Fruit fly (Drosophila melanogaster) whole organism, embryonic: ENCODE data around the gene HIP-R.

Source experiments
- B-H1 ChIP-seq: fragments of 200-800 bp; sonication (Bioruptor generic); IDR thresholded peaks from 3 replicates; pipeline ENCODE4 v1.3.6; 2022; ENCODE audit warnings: missing biosample characterization, missing genetic modification characterization
- Bgb ChIP-seq: fragments of 200-800 bp; sonication (Bioruptor generic); IDR thresholded peaks from 2 replicates; pipeline ENCODE4 v1.3.6; 2022; ENCODE audit warnings: missing biosample characterization, missing genetic modification characterization; ENCODE audit not compliant: partially characterized antibody
- Blimp-1 ChIP-seq: fragments of 200-800 bp; sonication (Bioruptor generic); optimal IDR thresholded peaks from 3 replicates; lab custom pipeline; 2018; ENCODE audit warnings: missing biosample characterization, missing genetic modification characterization, mild to moderate bottlenecking, moderate library complexity, missing genetic modification reagents
- BtbVII ChIP-seq: fragments of 200-800 bp; sonication (Bioruptor generic); optimal IDR thresholded peaks from 3 replicates; lab custom pipeline; 2017; ENCODE audit warnings: missing biosample characterization, mild to moderate bottlenecking, missing genetic modification characterization
- C15 ChIP-seq: fragments of 200-800 bp; sonication (Bioruptor generic); IDR thresholded peaks from 3 replicates; pipeline ENCODE4 v1.3.6; 2022; ENCODE audit warnings: missing biosample characterization, missing genetic modification characterization
- CG10267 ChIP-seq: fragments of 200-800 bp; sonication (Bioruptor generic); optimal IDR thresholded peaks from 2 replicates; lab custom pipeline; 2018; ENCODE audit warnings: missing biosample characterization, mild to moderate bottlenecking, missing genetic modification characterization, moderate library complexity
- CG10321 ChIP-seq: fragments of 200-800 bp; sonication (Bioruptor generic); IDR thresholded peaks from 2 replicates; pipeline ENCODE4 v1.3.6; 2022; ENCODE audit warnings: missing biosample characterization, missing genetic modification characterization
- CG11398 ChIP-seq: fragments of 200-800 bp; sonication (Bioruptor generic); optimal IDR thresholded peaks from 2 replicates; lab custom pipeline; 2016; ENCODE audit warnings: missing biosample characterization, missing genetic modification characterization
- CG11695 ChIP-seq: fragments of 200-800 bp; sonication (Bioruptor generic); IDR thresholded peaks from 3 replicates; pipeline ENCODE4 v1.3.6; 2022; ENCODE audit warnings: missing biosample characterization, missing genetic modification characterization
- CG12391 ChIP-seq: fragments of 200-800 bp; sonication (Bioruptor generic); optimal IDR thresholded peaks from 3 replicates; lab custom pipeline; 2018; ENCODE audit warnings: missing biosample characterization, mild to moderate bottlenecking, missing genetic modification characterization, moderate library complexity
- CG13287 ChIP-seq: fragments of 200-800 bp; sonication (Bioruptor generic); IDR thresholded peaks from 2 replicates; pipeline ENCODE4 v1.3.6; 2022; ENCODE audit warnings: missing biosample characterization, missing genetic modification characterization; ENCODE audit not compliant: partially characterized antibody
- CG13296 ChIP-seq: fragments of 200-800 bp; sonication (Bioruptor generic); optimal IDR thresholded peaks from 3 replicates; lab custom pipeline; 2018; ENCODE audit warnings: missing biosample characterization, mild to moderate bottlenecking, missing genetic modification characterization
- CG15479 ChIP-seq: fragments of 200-800 bp; sonication (Bioruptor generic); optimal IDR thresholded peaks from 3 replicates; lab custom pipeline; 2019; ENCODE audit warnings: missing biosample characterization, mild to moderate bottlenecking, missing genetic modification characterization, moderate library complexity
- CG16815 ChIP-seq: fragments of 200-800 bp; sonication (Bioruptor generic); optimal IDR thresholded peaks from 3 replicates; lab custom pipeline; 2017; ENCODE audit warnings: missing biosample characterization, mild to moderate bottlenecking, missing genetic modification characterization
- CG17568 ChIP-seq: fragments of 200-800 bp; sonication (Bioruptor generic); optimal IDR thresholded peaks from 2 replicates; lab custom pipeline; 2018; ENCODE audit warnings: missing biosample characterization, mild to moderate bottlenecking, missing genetic modification characterization, moderate library complexity
- CG18764 ChIP-seq: fragments of 200-800 bp; sonication (Bioruptor generic); optimal IDR thresholded peaks from 3 replicates; lab custom pipeline; 2016; ENCODE audit warnings: missing biosample characterization, missing genetic modification characterization
- CG2116 ChIP-seq: fragments of 200-800 bp; sonication (Bioruptor generic); optimal IDR thresholded peaks from 3 replicates; lab custom pipeline; 2018; ENCODE audit warnings: missing biosample characterization, mild to moderate bottlenecking, missing genetic modification characterization
- CG2875 ChIP-seq: fragments of 200-800 bp; sonication (Bioruptor generic); optimal IDR thresholded peaks from 2 replicates; lab custom pipeline; 2017; ENCODE audit warnings: missing biosample characterization, mild to moderate bottlenecking, missing genetic modification characterization, missing genetic modification reagents
- CG31441 ChIP-seq: fragments of 200-800 bp; sonication (Bioruptor generic); IDR thresholded peaks from 2 replicates; pipeline ENCODE4 v1.3.6; 2022; ENCODE audit warnings: missing biosample characterization, missing genetic modification characterization
- CG3281 ChIP-seq: fragments of 200-800 bp; sonication (Bioruptor generic); optimal IDR thresholded peaks from 3 replicates; lab custom pipeline; 2017; ENCODE audit warnings: missing biosample characterization, mild to moderate bottlenecking, missing genetic modification characterization
- CG33213 ChIP-seq: fragments of 200-800 bp; sonication (Bioruptor generic); optimal IDR thresholded peaks from 3 replicates; lab custom pipeline; 2016; ENCODE audit warnings: missing biosample characterization, missing genetic modification characterization
- CG3726 ChIP-seq: fragments of 200-800 bp; sonication (Bioruptor generic); IDR thresholded peaks from 3 replicates; pipeline ENCODE4, ENCODE4 v1.3.6; 2022; ENCODE audit warnings: missing biosample characterization, missing genetic modification characterization
- CG42726 ChIP-seq: fragments of 200-800 bp; sonication (Bioruptor generic); IDR thresholded peaks from 2 replicates; pipeline ENCODE4 v1.3.6; 2022; ENCODE audit warnings: missing biosample characterization, missing genetic modification characterization; ENCODE audit not compliant: partially characterized antibody
- CG5180 ChIP-seq: fragments of 200-800 bp; sonication (Bioruptor generic); optimal IDR thresholded peaks from 3 replicates; lab custom pipeline; 2017; ENCODE audit warnings: missing biosample characterization, missing genetic modification characterization, mild to moderate bottlenecking, moderate library complexity, missing genetic modification reagents
- CG6791 ChIP-seq: fragments of 200-800 bp; sonication (Bioruptor generic); IDR thresholded peaks from 3 replicates; pipeline ENCODE4 v1.3.6; 2022; ENCODE audit warnings: missing biosample characterization, missing genetic modification characterization; ENCODE audit not compliant: partially characterized antibody
- CG6854 ChIP-seq: fragments of 200-800 bp; sonication (Bioruptor generic); optimal IDR thresholded peaks from 3 replicates; lab custom pipeline; 2017; ENCODE audit warnings: missing biosample characterization, mild to moderate bottlenecking, missing genetic modification characterization
- CG8089 ChIP-seq: fragments of 200-800 bp; sonication (Bioruptor generic); optimal IDR thresholded peaks from 3 replicates; lab custom pipeline; 2016; ENCODE audit warnings: missing biosample characterization, missing genetic modification characterization
- CG9609 ChIP-seq: fragments of 200-800 bp; sonication (Bioruptor generic); optimal IDR thresholded peaks from 3 replicates; lab custom pipeline; 2016; ENCODE audit warnings: missing biosample characterization, missing genetic modification characterization
- HmgZ ChIP-seq: fragments of 200-800 bp; sonication (Bioruptor generic); optimal IDR thresholded peaks from 2 replicates; lab custom pipeline; 2018; ENCODE audit warnings: missing biosample characterization, mild to moderate bottlenecking, missing genetic modification characterization
- MESR4 ChIP-seq: fragments of 200-800 bp; sonication (Bioruptor generic); optimal IDR thresholded peaks from 2 replicates; lab custom pipeline; 2018; ENCODE audit warnings: missing biosample characterization, mild to moderate bottlenecking, missing genetic modification characterization, moderate library complexity
- Meics ChIP-seq: fragments of 200-800 bp; sonication (Bioruptor generic); optimal IDR thresholded peaks from 2 replicates; lab custom pipeline; 2017; ENCODE audit warnings: missing biosample characterization, mild to moderate bottlenecking, missing genetic modification characterization
- Mes4 ChIP-seq: fragments of 200-800 bp; sonication (Bioruptor generic); optimal IDR thresholded peaks from 2 replicates; lab custom pipeline; 2016; ENCODE audit warnings: missing biosample characterization, missing genetic modification characterization
- Myb ChIP-seq: fragments of 200-800 bp; sonication (Bioruptor generic); optimal IDR thresholded peaks from 2 replicates; lab custom pipeline; 2016; ENCODE audit warnings: missing biosample characterization, missing genetic modification characterization
- NC2β ChIP-seq: fragments of 200-800 bp; sonication (Bioruptor generic); optimal IDR thresholded peaks from 2 replicates; lab custom pipeline; 2016; ENCODE audit warnings: missing biosample characterization, missing genetic modification characterization
- NK7.1 ChIP-seq: fragments of 200-800 bp; sonication (Bioruptor generic); optimal IDR thresholded peaks from 3 replicates; lab custom pipeline; 2016; ENCODE audit warnings: missing biosample characterization, missing genetic modification characterization
- Neu2 ChIP-seq: fragments of 200-800 bp; sonication (Bioruptor generic); optimal IDR thresholded peaks from 3 replicates; lab custom pipeline; 2016; ENCODE audit warnings: missing biosample characterization, missing genetic modification characterization, borderline replicate concordance
- cg ChIP-seq: fragments of 200-800 bp; sonication (Bioruptor generic); optimal IDR thresholded peaks from 3 replicates; lab custom pipeline; 2019; ENCODE audit warnings: missing biosample characterization, mild to moderate bottlenecking, missing genetic modification characterization, moderate library complexity
- chn ChIP-seq: fragments of 200-800 bp; sonication (Bioruptor generic); optimal IDR thresholded peaks from 2 replicates; lab custom pipeline; 2016; ENCODE audit warnings: missing biosample characterization, missing genetic modification characterization
- ci ChIP-seq: fragments of 200-800 bp; sonication (Bioruptor generic); IDR thresholded peaks from 3 replicates; pipeline ENCODE4 v1.3.6; 2022; ENCODE audit warnings: missing biosample characterization, missing genetic modification characterization
- da ChIP-seq: fragments of 200-800 bp; sonication (Bioruptor generic); optimal IDR thresholded peaks from 2 replicates; lab custom pipeline; 2016; ENCODE audit warnings: missing biosample characterization, missing genetic modification characterization
- gcm2 ChIP-seq: fragments of 200-800 bp; sonication (Bioruptor generic); optimal IDR thresholded peaks from 2 replicates; lab custom pipeline; 2016; ENCODE audit warnings: missing biosample characterization, missing genetic modification characterization
- gsb-n ChIP-seq: fragments of 200-800 bp; sonication (Bioruptor generic); optimal IDR thresholded peaks from 3 replicates; lab custom pipeline; 2018; ENCODE audit warnings: missing biosample characterization, mild to moderate bottlenecking, missing genetic modification characterization
- mam ChIP-seq: fragments of 200-800 bp; sonication (Bioruptor generic); optimal IDR thresholded peaks from 3 replicates; lab custom pipeline; 2016; ENCODE audit warnings: missing biosample characterization, missing genetic modification characterization
- mld ChIP-seq: fragments of 200-800 bp; sonication (Bioruptor generic); IDR thresholded peaks from 3 replicates; pipeline ENCODE4 v1.3.6; 2022; ENCODE audit warnings: missing biosample characterization, missing genetic modification characterization; ENCODE audit not compliant: partially characterized antibody
- pan ChIP-seq, 4 experiments: fragments of >200 bp in 3 of 4; fragments of 200-800 bp in 1 of 4; sonication (Bioruptor generic) in 1 of 4; optimal IDR thresholded peaks in 3 of 4; IDR thresholded peaks in 1 of 4; 2 replicates each; pipeline versions ENCODE4 v1.3.6 to Lab custom; 2017 to 2022; ENCODE audit warnings: missing biosample characterization in 2 of 4, missing genetic modification characterization in 2 of 4, mixed read lengths in 1 of 4
- rib ChIP-seq: fragments of 200-800 bp; sonication (Bioruptor generic); IDR thresholded peaks from 2 replicates; pipeline ENCODE4 v1.3.6; 2022; ENCODE audit warnings: missing biosample characterization, missing genetic modification characterization
- so ChIP-seq: fragments of 200-800 bp; sonication (Bioruptor generic); IDR thresholded peaks from 3 replicates; pipeline ENCODE4 v1.3.6; 2022; ENCODE audit warnings: missing biosample characterization, missing genetic modification characterization
- tgo ChIP-seq: fragments of 200-800 bp; sonication (Bioruptor generic); IDR thresholded peaks from 3 replicates; pipeline ENCODE4 v1.3.6; 2022; ENCODE audit warnings: missing biosample characterization, missing genetic modification characterization
- tna ChIP-seq: fragments of 200-800 bp; sonication (Bioruptor generic); IDR thresholded peaks from 2 replicates; pipeline ENCODE4 v1.3.6; 2022; ENCODE audit warnings: missing biosample characterization, missing genetic modification characterization; ENCODE audit not compliant: partially characterized antibody
- toy ChIP-seq: fragments of 200-800 bp; sonication (Bioruptor generic); IDR thresholded peaks from 2 replicates; pipeline ENCODE4 v1.3.6; 2022; ENCODE audit warnings: missing biosample characterization, missing genetic modification characterization

HIP-R gene

dm6 chrX:3780884-3781283, 8.9 kb upstream of the HIP-R start (continued):
- TF ChIP-seq CG3281 (GFP tag; lab: Kevin White, UChicago), result no peak
- TF ChIP-seq CG31441 (GFP tag; lab: Robert Waterston, UW), result no peak; the same call in 1 of the 2 replicates
- TF ChIP-seq CG15479 (GFP tag; lab: Kevin White, UChicago), result peak; percentile 94
- TF ChIP-seq CG3726, result no peak
- peak; percentile 81 for TF ChIP-seq cg (GFP tag; lab: Kevin White, UChicago)
- 0 out of 2 replicates have a peak, but pooled peaks have one; percentile 8 for TF ChIP-seq CG42726
- peak; percentile 2 for TF ChIP-seq CG2116 (GFP tag; lab: Kevin White, UChicago)
- TF ChIP-seq tgo (GFP tag; lab: Robert Waterston, UW), result no peak
- peak; percentile 89 for TF ChIP-seq rib (GFP tag; lab: Robert Waterston, UW)
- peak; percentile 2 for TF ChIP-seq gsb-n
- TF ChIP-seq Blimp-1 (GFP tag; lab: Kevin White, UChicago), result peak; percentile 1
- no peak for TF ChIP-seq toy (GFP tag; lab: Robert Waterston, UW)
- peak; percentile 22 for TF ChIP-seq MESR4 (GFP tag; lab: Kevin White, UChicago)
- TF ChIP-seq C15 (GFP tag; lab: Robert Waterston, UW), result no peak
- TF ChIP-seq CG5180 (GFP tag; lab: Kevin White, UChicago), result peak; percentile 65
- TF ChIP-seq NC2β (GFP tag; lab: Kevin White, UChicago), result peak; percentile 15
- peak; percentile 25 for TF ChIP-seq Myb
- peak; percentile 21 for TF ChIP-seq BtbVII (GFP tag; lab: Kevin White, UChicago)
- no peak for TF ChIP-seq Neu2 (GFP tag; lab: Kevin White, UChicago)
- no peak for TF ChIP-seq CG6854 (GFP tag; lab: Kevin White, UChicago)
- peak; percentile 0 for TF ChIP-seq CG18764 (GFP tag; lab: Kevin White, UChicago)
- peak; percentile 26 for TF ChIP-seq CG11398 (GFP tag; lab: Kevin White, UChicago)
- peak; percentile 64 for TF ChIP-seq HmgZ (tag; lab: Kevin White, UChicago)
- peak; percentile 67 for TF ChIP-seq CG13287 (GFP tag; lab: Robert Waterston, UW)
- peak; percentile 33 for TF ChIP-seq CG33213 (GFP tag; lab: Kevin White, UChicago)
- TF ChIP-seq CG2875 (GFP tag; lab: Kevin White, UChicago), result no peak
- peak; percentile 47 for TF ChIP-seq chn (GFP tag; lab: Kevin White, UChicago)
- TF ChIP-seq ci, result peak; percentile 65; the same call in 1 of the 3 replicates
- TF ChIP-seq CG9609 (GFP tag; lab: Kevin White, UChicago), result no peak
- peak; percentile 22 for TF ChIP-seq mam (GFP tag; lab: Kevin White, UChicago)
- TF ChIP-seq CG10267 (tag; lab: Kevin White, UChicago), result peak; percentile 96
- no peak for TF ChIP-seq CG16815
- TF ChIP-seq CG12391 (tag; lab: Kevin White, UChicago), result no peak
- TF ChIP-seq da (GFP tag; lab: Kevin White, UChicago), result no peak
- no peak for TF ChIP-seq CG17568 (GFP tag; lab: Kevin White, UChicago)
- no peak for TF ChIP-seq CG11695 (GFP tag; lab: Robert Waterston, UW)
- TF ChIP-seq gcm2 (GFP tag; lab: Kevin White, UChicago), result no peak
- no peak for TF ChIP-seq tna
- peak; percentile 93 for TF ChIP-seq CG10321
- peak; percentile 44; the same call in 1 of the 2 replicates for TF ChIP-seq Bgb (GFP tag; lab: Robert Waterston, UW)
- TF ChIP-seq Mes4 (GFP tag; lab: Kevin White, UChicago), result peak; percentile 33
- TF ChIP-seq NK7.1 (GFP tag; lab: Kevin White, UChicago), result no peak
- TF ChIP-seq CG13296 (GFP tag; lab: Kevin White, UChicago), result peak; percentile 27
- peak; percentile 16; the same call in 1 of the 3 replicates for TF ChIP-seq CG6791 (GFP tag; lab: Robert Waterston, UW)
- TF ChIP-seq B-H1 (GFP tag; lab: Robert Waterston, UW), result no peak
- no peak for TF ChIP-seq CG8089
- TF ChIP-seq pan (optimal IDR thresholded peaks at IDR 0.05; lab: Kevin White, UChicago), result no peak
- no peak for TF ChIP-seq pan (GFP tag; optimal IDR thresholded peaks at IDR 0.05 in 1 of 2, IDR thresholded peaks at IDR 0.05 in 1 of 2)
- TF ChIP-seq so (GFP tag; lab: Robert Waterston, UW), result no peak
- no peak for TF ChIP-seq Meics (GFP tag; lab: Kevin White, UChicago)
- TF ChIP-seq mld (GFP tag; lab: Robert Waterston, UW), result no peak
